Worm (Caenorhabditis elegans): ENCODE measurements around the gene srg-9.

DNA sequence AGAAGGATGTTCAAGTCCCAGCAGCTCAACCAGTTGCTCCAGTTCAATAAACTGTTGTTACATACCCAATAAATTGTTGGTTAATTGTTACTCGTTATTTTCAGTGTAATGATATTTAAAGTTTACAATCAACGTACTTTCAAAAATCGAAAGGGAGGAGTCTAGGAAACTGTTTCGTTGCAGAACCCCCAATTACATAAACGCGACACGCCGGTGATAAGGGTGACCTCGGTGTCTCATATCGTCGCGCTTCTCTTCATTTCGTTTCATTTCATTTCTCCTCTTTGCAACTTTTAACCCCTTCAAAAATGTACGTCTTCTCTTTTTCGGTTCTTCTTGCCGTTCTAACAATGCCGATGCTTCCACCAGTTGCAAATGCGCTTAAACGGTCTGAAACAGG, 48.7 kb downstream of the srg-9 start, which contains the start of gene C23G10.2:
- TF ChIP-seq tbx-2 (tag; optimal IDR thresholded peaks at IDR 0.05) = no peak
- no peak for TF ChIP-seq skn-1 (tag; optimal IDR thresholded peaks at IDR 0.05)
- TF ChIP-seq unc-62 (GFP tag; optimal IDR thresholded peaks at IDR 0.05) = no peak
- TF ChIP-seq egl-27 (tag; optimal IDR thresholded peaks at IDR 0.05) = no peak
- no peak for TF ChIP-seq R02D3.7 (tag; optimal IDR thresholded peaks at IDR 0.05)
- no peak for TF ChIP-seq jun-1 (tag; optimal IDR thresholded peaks at IDR 0.05)
- TF ChIP-seq elt-1 (tag; optimal IDR thresholded peaks at IDR 0.05) = no peak

Measured in whole organism, L3 larva.